Fruit fly (Drosophila melanogaster) whole organism, embryonic: ENCODE measurements around the gene Tmtc2.
A peak's percentile ranks its signal among the peaks of the same experiment; 100 is the strongest.

Experiments used
- Asciz ChIP-seq: fragments of 200-800 bp; sonication (Bioruptor generic); optimal IDR thresholded peaks from 2 replicates; lab custom pipeline; 2017; ENCODE audit warnings: missing biosample characterization, mild to moderate bottlenecking, missing genetic modification characterization, missing genetic modification reagents
- Atf-2 ChIP-seq: fragments of 200-800 bp; sonication (Bioruptor generic); optimal IDR thresholded peaks from 2 replicates; lab custom pipeline; 2016; ENCODE audit warnings: missing biosample characterization, missing genetic modification characterization
- Atf6 ChIP-seq: fragments of 200-800 bp; sonication (Bioruptor generic); IDR thresholded peaks from 2 replicates; pipeline ENCODE4 v1.3.6; 2022; ENCODE audit warnings: missing biosample characterization, missing genetic modification characterization
- CG1024 ChIP-seq: fragments of 200-800 bp; sonication (Bioruptor generic); IDR thresholded peaks from 2 replicates; pipeline ENCODE4 v1.3.6; 2022; ENCODE audit warnings: missing biosample characterization, missing genetic modification characterization
- CG10431 ChIP-seq: fragments of 200-800 bp; sonication (Bioruptor generic); optimal IDR thresholded peaks from 3 replicates; lab custom pipeline; 2018; ENCODE audit warnings: missing biosample characterization, mild to moderate bottlenecking, missing genetic modification characterization
- CG11085 ChIP-seq: fragments of 200-800 bp; sonication (Bioruptor generic); IDR thresholded peaks from 2 replicates; pipeline ENCODE4 v1.3.6; 2022; ENCODE audit warnings: missing biosample characterization, missing genetic modification characterization
- CG11247 ChIP-seq: fragments of 200-800 bp; sonication (Bioruptor generic); IDR thresholded peaks from 2 replicates; pipeline ENCODE4 v1.3.6; 2022; ENCODE audit warnings: missing biosample characterization, missing genetic modification characterization
- CG1233 ChIP-seq: fragments of 200-800 bp; sonication (Bioruptor generic); optimal IDR thresholded peaks from 4 replicates; lab custom pipeline; 2018; ENCODE audit warnings: missing biosample characterization, mild to moderate bottlenecking, missing genetic modification characterization
- CG13287 ChIP-seq: fragments of 200-800 bp; sonication (Bioruptor generic); IDR thresholded peaks from 2 replicates; pipeline ENCODE4 v1.3.6; 2022; ENCODE audit warnings: missing biosample characterization, missing genetic modification characterization; ENCODE audit not compliant: partially characterized antibody
- CG1529 ChIP-seq: fragments of 200-800 bp; sonication (Bioruptor generic); optimal IDR thresholded peaks from 3 replicates; lab custom pipeline; 2018; ENCODE audit warnings: missing biosample characterization, missing genetic modification characterization
- CG16779 ChIP-seq: fragments of 200-800 bp; sonication (Bioruptor generic); IDR thresholded peaks from 2 replicates; pipeline ENCODE4 v1.3.6; 2022; ENCODE audit warnings: missing biosample characterization, missing genetic modification characterization
- CG17186 ChIP-seq: fragments of 200-800 bp; sonication (Bioruptor generic); optimal IDR thresholded peaks from 3 replicates; lab custom pipeline; 2017; ENCODE audit warnings: missing biosample characterization, missing genetic modification reagents, missing genetic modification characterization
- CG17568 ChIP-seq: fragments of 200-800 bp; sonication (Bioruptor generic); optimal IDR thresholded peaks from 2 replicates; lab custom pipeline; 2018; ENCODE audit warnings: missing biosample characterization, mild to moderate bottlenecking, missing genetic modification characterization, moderate library complexity
- CG18476 ChIP-seq: fragments of 200-800 bp; sonication (Bioruptor generic); optimal IDR thresholded peaks from 2 replicates; lab custom pipeline; 2016; ENCODE audit warnings: missing biosample characterization, mild to moderate bottlenecking, missing genetic modification characterization
- CG18599 ChIP-seq: fragments of 200-800 bp; sonication (Bioruptor generic); optimal IDR thresholded peaks from 3 replicates; lab custom pipeline; 2017; ENCODE audit warnings: missing biosample characterization, missing genetic modification characterization, mild to moderate bottlenecking, moderate library complexity, missing genetic modification reagents
- CG18619 ChIP-seq: fragments of 200-800 bp; sonication (Bioruptor generic); optimal IDR thresholded peaks from 3 replicates; lab custom pipeline; 2017; ENCODE audit warnings: missing biosample characterization, mild to moderate bottlenecking, missing genetic modification characterization
- CG30403 ChIP-seq: fragments of 200-800 bp; sonication (Bioruptor generic); optimal IDR thresholded peaks from 3 replicates; lab custom pipeline; 2016; ENCODE audit warnings: missing biosample characterization, missing genetic modification characterization
- CG31388 ChIP-seq: fragments of 200-800 bp; sonication (Bioruptor generic); optimal IDR thresholded peaks from 2 replicates; lab custom pipeline; 2016; ENCODE audit warnings: missing biosample characterization, missing genetic modification characterization
- CG33557 ChIP-seq: fragments of 200-800 bp; sonication (Bioruptor generic); optimal IDR thresholded peaks from 2 replicates; lab custom pipeline; 2019; ENCODE audit warnings: missing biosample characterization, mild to moderate bottlenecking, missing genetic modification characterization, moderate library complexity
- CG3847 ChIP-seq: fragments of 200-800 bp; sonication (Bioruptor generic); IDR thresholded peaks from 2 replicates; pipeline ENCODE4 v1.3.6; 2022; ENCODE audit warnings: missing biosample characterization, missing genetic modification characterization
- CG5180 ChIP-seq: fragments of 200-800 bp; sonication (Bioruptor generic); optimal IDR thresholded peaks from 3 replicates; lab custom pipeline; 2017; ENCODE audit warnings: missing biosample characterization, missing genetic modification characterization, mild to moderate bottlenecking, moderate library complexity, missing genetic modification reagents
- CG9215 ChIP-seq: fragments of 200-800 bp; sonication (Bioruptor generic); IDR thresholded peaks from 2 replicates; pipeline ENCODE4 v1.3.6; 2022; ENCODE audit warnings: missing biosample characterization, missing genetic modification characterization
- CG9932 ChIP-seq: fragments of 200-800 bp; sonication (Bioruptor generic); IDR thresholded peaks from 2 replicates; pipeline ENCODE4 v1.3.6; 2022; ENCODE audit warnings: missing biosample characterization, missing genetic modification characterization
- Dip3 ChIP-seq: fragments of 200-800 bp; sonication (Bioruptor generic); optimal IDR thresholded peaks from 3 replicates; lab custom pipeline; 2016; ENCODE audit warnings: missing biosample characterization, missing genetic modification characterization
- Dll ChIP-seq: fragments of 200-800 bp; sonication (Bioruptor generic); IDR thresholded peaks from 4 replicates; pipeline ENCODE4 v1.3.6; 2022; ENCODE audit warnings: missing biosample characterization, missing genetic modification characterization; ENCODE audit not compliant: partially characterized antibody
- E2f2 ChIP-seq: fragments of 200-800 bp; sonication (Bioruptor generic); IDR thresholded peaks from 2 replicates; pipeline ENCODE4 v1.3.6; 2022; ENCODE audit warnings: missing biosample characterization, missing genetic modification characterization
- Eip74EF ChIP-seq, 2 experiments: fragments of 200-800 bp in 1 of 2; fragments of >200 bp in 1 of 2; sonication (Bioruptor generic) in 1 of 2; optimal IDR thresholded peaks; 2 replicates each; lab custom pipeline; 2017 to 2019; ENCODE audit warnings: missing biosample characterization in 2 of 2, missing genetic modification characterization in 2 of 2, mild to moderate bottlenecking in 1 of 2, moderate library complexity in 1 of 2
- Fer2 ChIP-seq: fragments of 200-800 bp; sonication (Bioruptor generic); optimal IDR thresholded peaks from 2 replicates; lab custom pipeline; 2018; ENCODE audit warnings: missing biosample characterization, mild to moderate bottlenecking, missing genetic modification characterization, moderate library complexity
- Gsc ChIP-seq: fragments of 200-800 bp; sonication (Bioruptor generic); IDR thresholded peaks from 2 replicates; pipeline ENCODE4 v1.3.6; 2022; ENCODE audit warnings: missing biosample characterization, missing genetic modification characterization
- Hr39 ChIP-seq: fragments of >200 bp; optimal IDR thresholded peaks from 2 replicates; lab custom pipeline; 2017
- Oaz ChIP-seq: fragments of 200-800 bp; sonication (Bioruptor generic); IDR thresholded peaks from 2 replicates; pipeline ENCODE4 v1.3.6; 2022; ENCODE audit warnings: missing biosample characterization, missing genetic modification characterization
- Opbp ChIP-seq: fragments of 200-800 bp; sonication (Bioruptor generic); IDR thresholded peaks from 3 replicates; pipeline ENCODE4 v1.3.6; 2022; ENCODE audit warnings: missing biosample characterization, missing genetic modification characterization; ENCODE audit not compliant: partially characterized antibody
- Side ChIP-seq: fragments of 200-800 bp; sonication (Bioruptor generic); optimal IDR thresholded peaks from 2 replicates; lab custom pipeline; 2016; ENCODE audit warnings: missing biosample characterization, missing genetic modification characterization
- Six4 ChIP-seq: fragments of 200-800 bp; sonication (Bioruptor generic); optimal IDR thresholded peaks from 2 replicates; lab custom pipeline; 2016; ENCODE audit warnings: missing biosample characterization, missing genetic modification characterization
- Sox100B ChIP-seq: fragments of 200-800 bp; sonication (Bioruptor generic); optimal IDR thresholded peaks from 3 replicates; lab custom pipeline; 2018; ENCODE audit warnings: missing biosample characterization, mild to moderate bottlenecking, missing genetic modification characterization
- Tbp ChIP-seq: fragments of >200 bp; optimal IDR thresholded peaks from 2 replicates; lab custom pipeline; 2018; ENCODE audit warnings: missing biosample characterization, missing genetic modification characterization
- Trl ChIP-seq, 3 experiments: fragments of >200 bp in 2 of 3; fragments of 200-800 bp in 1 of 3; sonication (Bioruptor generic) in 1 of 3; optimal IDR thresholded peaks; 2 replicates in 1 of 3; 3 replicates in 2 of 3; lab custom pipeline; 2016 to 2017; ENCODE audit warnings: missing biosample characterization in 1 of 3, missing genetic modification characterization in 1 of 3
- Vsx1 ChIP-seq: fragments of 200-800 bp; sonication (Bioruptor generic); optimal IDR thresholded peaks from 2 replicates; lab custom pipeline; 2017; ENCODE audit warnings: missing biosample characterization, mild to moderate bottlenecking, missing genetic modification characterization, missing genetic modification reagents
- Xrp1 ChIP-seq: fragments of 200-800 bp; sonication (Bioruptor generic); IDR thresholded peaks from 2 replicates; pipeline ENCODE4 v1.3.6; 2022; ENCODE audit warnings: missing biosample characterization, missing genetic modification characterization
- crol ChIP-seq: fragments of 200-800 bp; sonication (Bioruptor generic); IDR thresholded peaks from 2 replicates; pipeline ENCODE4 v1.3.6; 2022; ENCODE audit warnings: missing biosample characterization, missing genetic modification characterization
- dmrt11E ChIP-seq: fragments of 200-800 bp; sonication (Bioruptor generic); optimal IDR thresholded peaks from 3 replicates; lab custom pipeline; 2018; ENCODE audit warnings: missing biosample characterization, mild to moderate bottlenecking, missing genetic modification characterization, moderate library complexity
- dysf ChIP-seq: fragments of 200-800 bp; sonication (Bioruptor generic); IDR thresholded peaks from 3 replicates; pipeline ENCODE4 v1.3.6; 2022; ENCODE audit warnings: missing biosample characterization, missing genetic modification characterization
- esg ChIP-seq: fragments of 200-800 bp; sonication (Bioruptor generic); conservative IDR thresholded peaks from 2 replicates; pipeline ENCODE4 v1.3.6; 2022; ENCODE audit warnings: missing biosample characterization, missing genetic modification characterization
- gsb-n ChIP-seq: fragments of 200-800 bp; sonication (Bioruptor generic); optimal IDR thresholded peaks from 3 replicates; lab custom pipeline; 2018; ENCODE audit warnings: missing biosample characterization, mild to moderate bottlenecking, missing genetic modification characterization
- insv ChIP-seq, 2 experiments: fragments of 200-800 bp; sonication (Bioruptor generic); optimal IDR thresholded peaks; 3 replicates each; lab custom pipeline; 2016 to 2018; ENCODE audit warnings: missing biosample characterization in 2 of 2, missing genetic modification characterization in 2 of 2
- p53 ChIP-seq: fragments of 200-800 bp; sonication (Bioruptor generic); optimal IDR thresholded peaks from 2 replicates; lab custom pipeline; 2016; ENCODE audit warnings: missing biosample characterization, missing genetic modification characterization
- prd ChIP-seq, 3 experiments: fragments of >200 bp in 2 of 3; fragments of 200-800 bp in 1 of 3; sonication (Bioruptor generic) in 1 of 3; optimal IDR thresholded peaks in 2 of 3; IDR thresholded peaks in 1 of 3; 2 replicates in 2 of 3; 3 replicates in 1 of 3; pipeline versions ENCODE4 v1.3.6 to Lab custom; 2017 to 2022; ENCODE audit warnings: missing biosample characterization in 1 of 3, missing genetic modification characterization in 1 of 3
- sna ChIP-seq: fragments of 200-800 bp; sonication (Bioruptor generic); IDR thresholded peaks from 2 replicates; pipeline ENCODE4 v1.3.6; 2022; ENCODE audit warnings: missing biosample characterization, missing genetic modification characterization; ENCODE audit not compliant: partially characterized antibody
- trem ChIP-seq: fragments of 200-800 bp; optimal IDR thresholded peaks from 3 replicates; lab custom pipeline; 2019; ENCODE audit warnings: missing biosample characterization, mild to moderate bottlenecking, missing genetic modification characterization, moderate library complexity
- ttk ChIP-seq: fragments of 200-800 bp; sonication (Bioruptor generic); IDR thresholded peaks from 2 replicates; pipeline ENCODE4 v2.1.2; 2022; ENCODE audit warnings: missing biosample characterization, missing genetic modification characterization

Tmtc2 gene

dm6 chr2L:936922-937321 lies 14.3 kb downstream of the Tmtc2 start (continued):
- TF ChIP-seq Vsx1 (GFP tag; lab: Kevin White, UChicago) (no peak), Trl (optimal IDR thresholded peaks at IDR 0.05; lab: Kevin White, UChicago) (no peak), Trl (GFP tag; optimal IDR thresholded peaks at IDR 0.05; lab: Kevin White, UChicago) (peak; percentile 13), Xrp1 (no peak; the same call in 1 of the 2 replicates), CG16779 (GFP tag; lab: Robert Waterston, UW) (no peak), Atf6 (GFP tag; lab: Robert Waterston, UW) (0 out of 2 replicates have a peak, but pooled peaks have one; percentile 24), prd (optimal IDR thresholded peaks at IDR 0.05; lab: Kevin White, UChicago) (no peak), prd (GFP tag; IDR thresholded peaks at IDR 0.05; lab: Robert Waterston, UW) (peak; percentile 58; the same call in 1 of the 3 replicates), CG10431 (GFP tag; lab: Kevin White, UChicago) (no peak), dmrt11E (tag; lab: Kevin White, UChicago) (no peak), CG11085 (GFP tag; lab: Robert Waterston, UW) (no peak), Atf-2 (GFP tag; lab: Kevin White, UChicago) (no peak), Sox100B (GFP tag; lab: Kevin White, UChicago) (no peak), insv (GFP tag; optimal IDR thresholded peaks at IDR 0.05; lab: Kevin White, UChicago) (no peak), CG5180 (GFP tag; lab: Kevin White, UChicago) (no peak), CG13287 (GFP tag; lab: Robert Waterston, UW) (no peak), Six4 (GFP tag; lab: Kevin White, UChicago) (no peak), CG18619 (GFP tag; lab: Kevin White, UChicago) (peak; percentile 26), CG1024 (GFP tag; lab: Robert Waterston, UW) (no peak; the same call in 1 of the 2 replicates), Eip74EF (GFP tag; optimal IDR thresholded peaks at IDR 0.05; lab: Kevin White, UChicago) (no peak), CG30403 (GFP tag; lab: Kevin White, UChicago) (peak; percentile 27), gsb-n (tag; lab: Kevin White, UChicago) (no peak), CG9932 (GFP tag; lab: Robert Waterston, UW) (peak; percentile 69), Tbp (GFP tag; lab: Kevin White, UChicago) (no peak), Gsc (GFP tag; lab: Robert Waterston, UW) (no peak), CG33557 (GFP tag; lab: Kevin White, UChicago) (no peak), CG18476 (no peak), sna (no peak), E2f2 (GFP tag; lab: Robert Waterston, UW) (no peak), CG17568 (GFP tag; lab: Kevin White, UChicago) (no peak), Side (no peak), CG1529 (no peak), Opbp (GFP tag; lab: Robert Waterston, UW) (no peak), trem (tag; lab: Kevin White, UChicago) (no peak), CG1233 (GFP tag; lab: Kevin White, UChicago) (no peak), ttk (0 out of 2 replicates have a peak, but pooled peaks have one; percentile 23), Oaz (GFP tag; lab: Robert Waterston, UW) (no peak), CG11247 (GFP tag; lab: Robert Waterston, UW) (peak; percentile 59), Dll (no peak), Fer2 (peak; percentile 31), CG17186 (GFP tag; lab: Kevin White, UChicago) (no peak), crol (no peak), CG18599 (GFP tag; lab: Kevin White, UChicago) (peak; percentile 81), Dip3 (GFP tag; lab: Kevin White, UChicago) (no peak), CG9215 (peak; percentile 46; the same call in 1 of the 2 replicates), CG3847 (peak; percentile 42; the same call in 1 of the 2 replicates), CG31388 (no peak), dysf (GFP tag; lab: Robert Waterston, UW) (peak; percentile 74), Asciz (GFP tag; lab: Kevin White, UChicago) (no peak), p53 (GFP tag; lab: Kevin White, UChicago) (no peak), esg (peak; percentile 55), Hr39 (lab: Kevin White, UChicago) (no peak)
